Worm (Caenorhabditis elegans) whole organism, late embryonic: ENCODE results near the gene cky-1.

ENCODE experiments used
- C08G9.2 ChIP-seq: sonication (generic microtip); optimal IDR thresholded peaks from 2 replicates; lab custom pipeline; 2016; ENCODE audit warnings: mild to moderate bottlenecking, missing genetic modification characterization, moderate library complexity, missing compliant biosample characterization
- C38D4.7 ChIP-seq: fragments of 200-800 bp; sonication (Bioruptor generic); optimal IDR thresholded peaks from 2 replicates; lab custom pipeline; 2018; ENCODE audit warnings: mild to moderate bottlenecking, missing genetic modification characterization, moderate library complexity, missing compliant biosample characterization
- F13H6.1 ChIP-seq: sonication (generic microtip); optimal IDR thresholded peaks from 2 replicates; lab custom pipeline; 2016; ENCODE audit warnings: missing genetic modification characterization, missing compliant biosample characterization
- T23F11.4 ChIP-seq: fragments of 200-800 bp; sonication (Bioruptor generic); optimal IDR thresholded peaks from 2 replicates; lab custom pipeline; 2018; ENCODE audit warnings: mild to moderate bottlenecking, missing genetic modification characterization, missing compliant biosample characterization
- dmd-4 ChIP-seq: sonication (generic microtip); optimal IDR thresholded peaks from 2 replicates; lab custom pipeline; 2016; ENCODE audit warnings: borderline replicate concordance, missing genetic modification characterization, missing compliant biosample characterization
- ets-4 ChIP-seq: sonication (generic microtip); optimal IDR thresholded peaks from 2 replicates; lab custom pipeline; 2016; ENCODE audit warnings: missing genetic modification characterization, missing compliant biosample characterization
- nhr-11 ChIP-seq: fragments of 150-350 bp; optimal IDR thresholded peaks from 2 replicates; lab custom pipeline; 2014; ENCODE audit warnings: missing biosample characterization, missing genetic modification characterization
- pha-4 ChIP-seq: fragments of 150-350 bp; optimal IDR thresholded peaks from 2 replicates; lab custom pipeline; 2018; ENCODE audit warnings: missing biosample characterization, missing genetic modification reagents, missing genetic modification characterization
- ref-2 ChIP-seq: sonication (generic microtip); optimal IDR thresholded peaks from 2 replicates; lab custom pipeline; 2016; ENCODE audit warnings: missing genetic modification characterization, missing compliant biosample characterization
- sox-4 ChIP-seq: sonication (generic microtip); optimal IDR thresholded peaks from 2 replicates; lab custom pipeline; 2017; ENCODE audit warnings: mild to moderate bottlenecking, missing genetic modification characterization, inconsistent platforms, missing compliant biosample characterization
- tbx-7 ChIP-seq: sonication (generic microtip); optimal IDR thresholded peaks from 2 replicates; lab custom pipeline; 2016; ENCODE audit warnings: missing genotype, missing genetic modification characterization, missing compliant biosample characterization
- zip-5 ChIP-seq: sonication (generic microtip); optimal IDR thresholded peaks from 2 replicates; lab custom pipeline; 2016; ENCODE audit warnings: missing genetic modification characterization, missing compliant biosample characterization

DNA sequence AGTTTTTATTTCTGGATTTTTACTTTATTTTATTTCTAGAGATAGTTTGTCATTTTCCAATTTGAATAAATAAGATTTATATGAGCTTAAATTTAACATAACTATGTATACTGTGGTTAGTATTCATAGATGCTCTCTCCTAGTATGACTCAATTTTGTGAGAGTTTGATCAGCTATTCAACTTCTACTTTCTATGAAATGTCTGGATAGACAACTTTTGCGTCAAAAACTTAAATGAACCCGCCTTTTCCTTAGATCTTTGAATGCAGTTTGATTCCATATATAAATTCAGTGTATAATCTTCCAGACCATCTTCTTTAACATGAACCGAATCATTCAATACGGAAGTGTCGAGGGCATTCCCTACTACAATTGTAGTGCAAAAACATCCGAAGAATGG, 32.4 kb downstream of the cky-1 start, which contains the start of gene srt-43:
- no peak for TF ChIP-seq ets-4 (tag; lab: Kevin White, UChicago)
- no peak for TF ChIP-seq C08G9.2
- TF ChIP-seq ref-2 = no peak
- TF ChIP-seq zip-5 (tag; lab: Kevin White, UChicago) = no peak
- TF ChIP-seq F13H6.1 (tag; lab: Kevin White, UChicago) = no peak
- no peak for TF ChIP-seq T23F11.4 (GFP tag; lab: Kevin White, UChicago)
- TF ChIP-seq dmd-4 = no peak
- TF ChIP-seq pha-4 (tag; lab: Kevin White, UChicago) = no peak
- TF ChIP-seq sox-4 (tag; lab: Kevin White, UChicago) = no peak
- no peak for TF ChIP-seq C38D4.7 (GFP tag; lab: Kevin White, UChicago)
- TF ChIP-seq nhr-11 (tag; lab: Kevin White, UChicago) = no peak
- no peak for TF ChIP-seq tbx-7
